Worm (Caenorhabditis elegans) whole organism, L3 larva: ENCODE results near the gene dhs-9.

Experiments
- R02D3.7 ChIP-seq: fragments of 150-350 bp; optimal IDR thresholded peaks from 2 replicates; lab custom pipeline; 2014; ENCODE audit warnings: missing biosample characterization, missing genetic modification characterization
- ZK546.5 ChIP-seq: sonication (generic microtip); optimal IDR thresholded peaks from 2 replicates; lab custom pipeline; 2017; ENCODE audit warnings: missing biosample characterization, missing genetic modification characterization
- aly-2 ChIP-seq: fragments of 150-350 bp; optimal IDR thresholded peaks from 2 replicates; lab custom pipeline; 2014; ENCODE audit warnings: missing biosample characterization, missing genetic modification characterization
- ama-1 ChIP-seq: fragments of 150-350 bp; optimal IDR thresholded peaks from 2 replicates; lab custom pipeline; 2018
- ceh-16 ChIP-seq: sonication (generic microtip); optimal IDR thresholded peaks from 2 replicates; lab custom pipeline; 2017; ENCODE audit warnings: missing biosample characterization, missing genetic modification characterization
- ceh-28 ChIP-seq: fragments of 150-350 bp; optimal IDR thresholded peaks from 2 replicates; lab custom pipeline; 2014; ENCODE audit warnings: missing biosample characterization, missing genetic modification reagents, missing genetic modification characterization
- ceh-82 ChIP-seq: fragments of 150-350 bp; optimal IDR thresholded peaks from 2 replicates; lab custom pipeline; 2014; ENCODE audit warnings: missing biosample characterization, missing genetic modification characterization
- ceh-9 ChIP-seq: sonication (generic microtip); optimal IDR thresholded peaks from 2 replicates; lab custom pipeline; 2018; ENCODE audit warnings: missing biosample characterization, missing genetic modification characterization
- daf-12 ChIP-seq: fragments of 150-350 bp; optimal IDR thresholded peaks from 2 replicates; lab custom pipeline; 2014; ENCODE audit warnings: missing biosample characterization, missing genetic modification reagents, missing genetic modification characterization
- egl-5 ChIP-seq: fragments of 150-350 bp; optimal IDR thresholded peaks from 2 replicates; lab custom pipeline; 2017; ENCODE audit warnings: missing biosample characterization, missing genetic modification reagents, missing genetic modification characterization, inconsistent platforms
- elt-1 ChIP-seq: fragments of 150-350 bp; optimal IDR thresholded peaks from 2 replicates; lab custom pipeline; 2014; ENCODE audit warnings: missing biosample characterization, missing genetic modification characterization
- elt-2 ChIP-seq: sonication (generic microtip); optimal IDR thresholded peaks from 2 replicates; lab custom pipeline; 2016; ENCODE audit warnings: missing genetic modification reagents, mild to moderate bottlenecking, missing genetic modification characterization, missing compliant biosample characterization
- elt-3 ChIP-seq, 3 experiments: fragments of 150-350 bp in 1 of 3; sonication (generic microtip) in 2 of 3; optimal IDR thresholded peaks; 2 replicates in 2 of 3; 4 replicates in 1 of 3; lab custom pipeline; 2014 to 2017; ENCODE audit warnings: missing biosample characterization in 3 of 3, missing genetic modification characterization in 3 of 3
- eor-1 ChIP-seq, 2 experiments: fragments of 150-350 bp; optimal IDR thresholded peaks; 2 replicates each; lab custom pipeline; 2014 to 2018; ENCODE audit warnings: missing biosample characterization in 2 of 2, missing genetic modification characterization in 2 of 2
- fkh-10 ChIP-seq: sonication (generic microtip); optimal IDR thresholded peaks from 2 replicates; lab custom pipeline; 2017; ENCODE audit warnings: missing biosample characterization, missing genetic modification reagents, missing genetic modification characterization
- fkh-2 ChIP-seq: fragments of 150-350 bp; optimal IDR thresholded peaks from 2 replicates; lab custom pipeline; 2014; ENCODE audit warnings: missing biosample characterization, missing genetic modification reagents, missing genetic modification characterization
- fos-1 ChIP-seq: fragments of 150-350 bp; optimal IDR thresholded peaks from 2 replicates; lab custom pipeline; 2014; ENCODE audit warnings: missing biosample characterization, missing genetic modification characterization
- hmg-11 ChIP-seq: sonication (generic microtip); optimal IDR thresholded peaks from 2 replicates; lab custom pipeline; 2016; ENCODE audit warnings: missing genetic modification characterization, missing compliant biosample characterization
- lin-15B ChIP-seq: fragments of 150-350 bp; optimal IDR thresholded peaks from 2 replicates; lab custom pipeline; 2014; ENCODE audit warnings: missing biosample characterization, missing genetic modification characterization
- lin-39 ChIP-seq: fragments of 150-350 bp; optimal IDR thresholded peaks from 2 replicates; lab custom pipeline; 2018; ENCODE audit warnings: missing biosample characterization, missing genetic modification reagents, missing genetic modification characterization
- lsy-12 ChIP-seq: sonication (generic microtip); optimal IDR thresholded peaks from 2 replicates; lab custom pipeline; 2016; ENCODE audit warnings: mild to moderate bottlenecking, missing genetic modification characterization, missing compliant biosample characterization
- mdl-1 ChIP-seq: fragments of 150-350 bp; optimal IDR thresholded peaks from 2 replicates; lab custom pipeline; 2014; ENCODE audit warnings: missing biosample characterization, missing genetic modification characterization
- mml-1 ChIP-seq: fragments of 150-350 bp; sonication (generic microtip); optimal IDR thresholded peaks from 3 replicates; lab custom pipeline; 2014; ENCODE audit warnings: missing biosample characterization, missing genetic modification characterization
- nfya-1 ChIP-seq: sonication (generic microtip); optimal IDR thresholded peaks from 2 replicates; lab custom pipeline; 2017; ENCODE audit warnings: missing genetic modification characterization, mild to moderate bottlenecking, missing compliant biosample characterization, antibody characterized with exemption, moderate library complexity; ENCODE audit not compliant: insufficient read depth
- nhr-11 ChIP-seq: fragments of 150-350 bp; optimal IDR thresholded peaks from 2 replicates; lab custom pipeline; 2014; ENCODE audit warnings: missing biosample characterization, missing genetic modification characterization
- nhr-237 ChIP-seq: fragments of 150-350 bp; optimal IDR thresholded peaks from 2 replicates; lab custom pipeline; 2014; ENCODE audit warnings: missing biosample characterization, missing genetic modification characterization
- nhr-28 ChIP-seq: fragments of 150-350 bp; optimal IDR thresholded peaks from 2 replicates; lab custom pipeline; 2014; ENCODE audit warnings: missing biosample characterization, missing genetic modification characterization
- nhr-43 ChIP-seq: sonication (generic microtip); optimal IDR thresholded peaks from 2 replicates; lab custom pipeline; 2016; ENCODE audit warnings: mild to moderate bottlenecking, missing genetic modification characterization, missing compliant biosample characterization; ENCODE audit not compliant: poor library complexity, severe bottlenecking
- nhr-77 ChIP-seq: fragments of 150-350 bp; optimal IDR thresholded peaks from 2 replicates; lab custom pipeline; 2014; ENCODE audit warnings: missing biosample characterization, missing genetic modification characterization
- pha-4 ChIP-seq: fragments of 150-350 bp; optimal IDR thresholded peaks from 2 replicates; lab custom pipeline; 2014; ENCODE audit warnings: missing biosample characterization, missing genetic modification reagents, missing genetic modification characterization
- sea-2 ChIP-seq: fragments of 150-350 bp; sonication (generic microtip); optimal IDR thresholded peaks from 4 replicates; lab custom pipeline; 2014; ENCODE audit warnings: missing biosample characterization, missing genetic modification reagents, missing genetic modification characterization
- skn-1 ChIP-seq: fragments of 150-350 bp; optimal IDR thresholded peaks from 2 replicates; lab custom pipeline; 2014; ENCODE audit warnings: missing biosample characterization, missing genetic modification characterization
- snpc-4 ChIP-seq: fragments of 150-350 bp; optimal IDR thresholded peaks from 2 replicates; lab custom pipeline; 2014; ENCODE audit warnings: missing biosample characterization, missing genetic modification characterization
- unc-62 ChIP-seq: fragments of 150-350 bp; sonication (generic microtip); optimal IDR thresholded peaks from 4 replicates; lab custom pipeline; 2014; ENCODE audit warnings: missing biosample characterization, missing genetic modification reagents, missing genetic modification characterization
- ztf-11 ChIP-seq: fragments of 150-350 bp; optimal IDR thresholded peaks from 2 replicates; lab custom pipeline; 2014; ENCODE audit warnings: missing biosample characterization, missing genetic modification characterization
- ztf-4 ChIP-seq: fragments of 150-350 bp; optimal IDR thresholded peaks from 2 replicates; lab custom pipeline; 2014; ENCODE audit warnings: missing biosample characterization, missing genetic modification characterization

Gene dhs-9

DNA sequence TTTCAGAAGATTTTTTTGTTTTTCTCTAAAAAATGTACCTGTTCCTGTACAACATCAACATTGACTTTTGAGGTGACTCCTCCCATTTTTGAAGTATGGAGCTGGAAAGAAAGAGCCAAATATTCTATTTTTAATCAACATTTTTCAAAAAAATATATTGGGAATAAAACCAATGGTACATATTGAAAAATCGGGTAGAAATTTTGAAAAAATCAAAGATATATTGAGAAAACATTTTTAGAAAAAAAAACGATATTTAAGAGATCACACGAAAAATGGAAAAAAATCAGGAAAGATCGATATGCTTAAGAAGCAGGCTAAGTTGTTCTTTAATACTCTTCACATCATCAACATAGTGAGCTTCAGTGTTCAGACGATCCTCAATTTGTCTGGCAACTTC is 21.8 kb downstream of the dhs-9 start, which contains the start of gene glrx-21:
Gene glrx-21 (minus strand): TSS at position 101 of the 400 bp plus-strand sequence.
- TF ChIP-seq lsy-12 (tag; lab: Kevin White, UChicago) (no peak), elt-2 (tag; lab: Kevin White, UChicago) (no peak), skn-1 (tag; lab: Kevin White, UChicago) (no peak), daf-12 (tag; lab: Kevin White, UChicago) (no peak), nhr-43 (tag; lab: Kevin White, UChicago) (no peak), fos-1 (tag; lab: Kevin White, UChicago) (no peak), nhr-237 (tag; lab: Kevin White, UChicago) (no peak)

DNA sequence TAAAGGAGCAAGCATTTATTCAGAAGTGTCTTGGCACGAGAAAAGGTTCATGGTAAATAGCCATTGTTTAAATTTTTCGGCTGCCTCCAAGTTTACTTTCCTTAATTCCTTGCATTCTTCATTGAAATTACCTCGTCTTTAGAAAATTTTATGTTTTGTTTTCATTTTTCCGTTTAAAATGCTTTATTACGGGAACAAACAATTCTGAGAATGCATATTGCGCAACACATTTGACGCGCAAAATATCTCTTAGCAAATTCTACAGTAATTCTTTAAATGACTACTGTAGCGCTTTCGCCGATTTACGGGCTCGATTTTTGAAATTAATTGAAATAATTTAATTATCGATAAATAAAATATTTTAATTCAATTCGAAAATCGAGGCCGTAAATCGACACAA is 23.3 kb downstream of the dhs-9 start:
- TF ChIP-seq ztf-4, result no peak
- no peak for TF ChIP-seq sea-2
- TF ChIP-seq hmg-11 (tag; lab: Kevin White, UChicago), result no peak
- TF ChIP-seq unc-62 (GFP tag; lab: Kevin White, UChicago), result no peak
- no peak for TF ChIP-seq fkh-2
- TF ChIP-seq egl-5, result no peak
- no peak for TF ChIP-seq ceh-28 (tag; lab: Kevin White, UChicago)
- TF ChIP-seq lin-15B (tag; lab: Kevin White, UChicago), result no peak
- no peak for TF ChIP-seq nfya-1 (tag; lab: Kevin White, UChicago)
- no peak for TF ChIP-seq elt-1 (tag; lab: Kevin White, UChicago)
- TF ChIP-seq daf-12 (tag; lab: Kevin White, UChicago), result no peak
- TF ChIP-seq mml-1 (tag; lab: Kevin White, UChicago), result no peak

DNA sequence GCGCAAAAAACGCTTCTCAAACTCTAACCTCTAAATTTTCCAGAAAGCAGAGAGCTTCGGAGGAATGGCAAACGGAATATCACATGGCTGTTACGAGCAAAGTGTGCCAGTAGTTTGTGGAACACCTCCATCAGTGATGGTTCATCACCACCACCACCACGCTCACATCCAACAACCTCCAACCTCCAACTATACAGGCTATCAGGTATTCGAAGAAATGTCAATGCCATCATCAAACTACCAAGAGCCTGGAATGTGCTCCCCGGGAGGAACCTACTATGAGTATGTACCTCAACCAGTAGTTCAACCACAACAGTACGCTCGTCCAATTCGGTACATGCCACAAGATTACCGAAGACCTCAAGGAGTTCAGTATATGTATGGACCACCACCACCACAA is 24.3 kb downstream of the dhs-9 start:
- no peak for TF ChIP-seq ama-1
- no peak for TF ChIP-seq ztf-11 (tag; lab: Kevin White, UChicago)
- no peak for TF ChIP-seq daf-12 (tag; lab: Kevin White, UChicago)
- TF ChIP-seq egl-5, result no peak
- TF ChIP-seq lsy-12 (tag; lab: Kevin White, UChicago), result no peak
- TF ChIP-seq, all 47 proteins: peak for 0

DNA sequence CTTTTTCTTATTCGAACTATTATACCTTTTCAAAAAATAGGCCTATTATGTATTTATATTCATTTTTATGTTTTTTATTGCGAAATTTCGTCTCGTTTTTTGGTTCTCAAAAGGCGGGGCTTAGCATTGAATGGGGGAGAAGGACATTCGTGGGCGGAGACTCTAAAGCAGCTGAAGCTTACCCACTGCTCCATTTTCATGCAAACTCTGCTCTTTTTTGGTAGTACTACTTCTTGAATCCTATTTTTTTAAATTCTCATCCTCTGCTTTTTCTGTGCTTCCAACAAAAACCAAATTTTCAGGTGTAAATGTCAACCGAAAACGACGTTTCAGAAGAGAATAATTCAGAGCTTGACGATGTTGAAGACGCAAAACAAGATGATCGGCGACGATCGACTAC is 26.5 kb downstream of the dhs-9 start, which contains the start of gene ZK121.2:
Gene ZK121.2 (plus strand): TSS at position 301 of the 400 bp plus-strand sequence.
- no peak for TF ChIP-seq ama-1
- TF ChIP-seq ceh-16, result no peak
- no peak for TF ChIP-seq snpc-4 (tag; lab: Kevin White, UChicago)
- TF ChIP-seq unc-62 (GFP tag; lab: Kevin White, UChicago), result no peak
- TF ChIP-seq elt-2 (tag; lab: Kevin White, UChicago), result no peak
- TF ChIP-seq mml-1 (tag; lab: Kevin White, UChicago), result no peak
- no peak for TF ChIP-seq elt-3 (tag; optimal IDR thresholded peaks at IDR 0.05; lab: Kevin White, UChicago)
- TF ChIP-seq aly-2 (tag; lab: Kevin White, UChicago), result no peak
- TF ChIP-seq lin-39, result no peak
- no peak for TF ChIP-seq ceh-82
- TF ChIP-seq pha-4, result no peak
- no peak for TF ChIP-seq daf-12 (tag; lab: Kevin White, UChicago)
- TF ChIP-seq fkh-2, result no peak
- TF ChIP-seq ZK546.5, result no peak
- no peak for TF ChIP-seq sea-2
- no peak for TF ChIP-seq fkh-10
- no peak for TF ChIP-seq nhr-77 (tag; lab: Kevin White, UChicago)
- no peak for TF ChIP-seq nhr-28 (tag; lab: Kevin White, UChicago)
- TF ChIP-seq hmg-11 (tag; lab: Kevin White, UChicago), result no peak
- no peak for TF ChIP-seq nhr-11 (tag; lab: Kevin White, UChicago)

DNA sequence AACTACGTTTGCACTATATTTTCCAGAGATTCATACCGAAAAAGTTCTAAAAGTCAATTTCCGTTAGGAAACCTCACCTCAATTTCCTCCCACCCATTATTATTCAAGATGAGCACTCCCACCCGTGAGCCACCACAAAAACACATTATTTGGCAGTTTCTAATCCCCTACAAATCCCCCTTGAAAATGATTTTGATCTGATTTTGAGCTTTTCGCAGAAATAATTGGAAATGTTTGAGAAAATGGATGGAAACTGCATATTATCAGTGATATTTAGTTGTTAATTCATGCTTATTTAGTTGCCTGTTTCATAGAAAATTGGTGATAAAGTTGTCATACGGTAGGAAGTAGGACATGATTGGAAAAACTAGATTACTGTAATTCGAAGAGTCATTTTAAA is 27.3 kb downstream of the dhs-9 start:
- no peak for TF ChIP-seq hmg-11 (tag; lab: Kevin White, UChicago)
- TF ChIP-seq egl-5, result no peak
- no peak for TF ChIP-seq fos-1 (tag; lab: Kevin White, UChicago)
- no peak for TF ChIP-seq eor-1 (tag; optimal IDR thresholded peaks at IDR 0.05; lab: Kevin White, UChicago)
- no peak for TF ChIP-seq ZK546.5
- no peak for TF ChIP-seq ceh-28 (tag; lab: Kevin White, UChicago)

ce11 chrIII:5338787-5339186 is 29.1 kb downstream of the dhs-9 start:
- TF ChIP-seq ama-1 (no peak), unc-62 (GFP tag; lab: Kevin White, UChicago) (no peak), nhr-43 (tag; lab: Kevin White, UChicago) (no peak), fkh-10 (no peak), R02D3.7 (tag; lab: Kevin White, UChicago) (no peak), elt-3 (tag; optimal IDR thresholded peaks at IDR 0.05; lab: Kevin White, UChicago) (no peak), mml-1 (tag; lab: Kevin White, UChicago) (no peak), hmg-11 (tag; lab: Kevin White, UChicago) (no peak), mdl-1 (tag; lab: Kevin White, UChicago) (no peak), elt-2 (tag; lab: Kevin White, UChicago) (no peak), egl-5 (no peak), sea-2 (no peak), nfya-1 (tag; lab: Kevin White, UChicago) (no peak), ceh-82 (no peak), pha-4 (no peak), ztf-11 (tag; lab: Kevin White, UChicago) (no peak), ceh-9 (no peak)
